Fruit fly (Drosophila melanogaster) whole organism, wandering third instar larva: ENCODE measurements around the gene CG14864.

Experiments used
- Abd-B ChIP-seq: fragments of >200 bp; optimal IDR thresholded peaks from 2 replicates; lab custom pipeline; 2017; ENCODE audit warnings: missing biosample characterization, missing genetic modification characterization
- CG32264 ChIP-seq: fragments of 200-800 bp; sonication (Bioruptor generic); optimal IDR thresholded peaks from 2 replicates; lab custom pipeline; 2016; ENCODE audit warnings: missing biosample characterization, missing genetic modification characterization
- CG9705 ChIP-seq: fragments of 200-800 bp; sonication (Bioruptor generic); optimal IDR thresholded peaks from 2 replicates; lab custom pipeline; 2018; ENCODE audit warnings: missing biosample characterization, mild to moderate bottlenecking, missing genetic modification characterization
- CrebA ChIP-seq: fragments of 200-800 bp; sonication (Bioruptor generic); optimal IDR thresholded peaks from 2 replicates; lab custom pipeline; 2016; ENCODE audit warnings: missing biosample characterization, mild to moderate bottlenecking, missing genetic modification characterization, borderline replicate concordance
- Dfd ChIP-seq: fragments of >200 bp; optimal IDR thresholded peaks from 2 replicates; lab custom pipeline; 2017; ENCODE audit warnings: missing biosample characterization, missing genetic modification characterization
- Dif ChIP-seq: fragments of 200-275, 200-300 bp; sonication (Bioruptor generic); optimal IDR thresholded peaks from 2 replicates; lab custom pipeline; 2018; ENCODE audit warnings: missing biosample characterization, missing genetic modification characterization; ENCODE audit not compliant: partially characterized antibody
- GATAd ChIP-seq: sonication (Bioruptor generic); optimal IDR thresholded peaks from 2 replicates; lab custom pipeline; 2016; ENCODE audit warnings: missing biosample characterization, missing genetic modification characterization
- HLH106 ChIP-seq: fragments of 200-800 bp; optimal IDR thresholded peaks from 3 replicates; lab custom pipeline; 2019; ENCODE audit warnings: missing biosample characterization, mild to moderate bottlenecking, missing genetic modification characterization, moderate library complexity
- Hnf4 ChIP-seq: fragments of 200-800 bp; sonication (Bioruptor generic); optimal IDR thresholded peaks from 2 replicates; lab custom pipeline; 2016; ENCODE audit warnings: missing biosample characterization, mild to moderate bottlenecking, missing genetic modification characterization
- Hr78 ChIP-seq: fragments of >200 bp; optimal IDR thresholded peaks from 2 replicates; lab custom pipeline; 2017; ENCODE audit warnings: missing biosample characterization, missing genetic modification characterization
- Hr83 ChIP-seq: fragments of 200-300 bp; sonication (Bioruptor generic); optimal IDR thresholded peaks from 2 replicates; lab custom pipeline; 2016; ENCODE audit warnings: missing biosample characterization, mild to moderate bottlenecking, missing genetic modification characterization, moderate library complexity; ENCODE audit not compliant: poor library complexity, severe bottlenecking
- Jra ChIP-seq: sonication (Bioruptor generic); optimal IDR thresholded peaks from 2 replicates; lab custom pipeline; 2016; ENCODE audit warnings: missing biosample characterization, missing genetic modification characterization
- Mio ChIP-seq: sonication (Bioruptor generic); optimal IDR thresholded peaks from 2 replicates; lab custom pipeline; 2016; ENCODE audit warnings: missing biosample characterization, missing genetic modification characterization
- Myc ChIP-seq: fragments of >200 bp; optimal IDR thresholded peaks from 2 replicates; lab custom pipeline; 2017
- N ChIP-seq: fragments of >200 bp; optimal IDR thresholded peaks from 2 replicates; lab custom pipeline; 2018; ENCODE audit warnings: missing biosample characterization, missing external identifiers, missing genetic modification characterization
- OdsH ChIP-seq: fragments of 200-800 bp; sonication (Bioruptor generic); optimal IDR thresholded peaks from 2 replicates; lab custom pipeline; 2016; ENCODE audit warnings: missing biosample characterization, mild to moderate bottlenecking, missing genetic modification characterization
- Rel ChIP-seq, 2 experiments: fragments of 200-800 bp; sonication (Bioruptor generic) in 1 of 2; optimal IDR thresholded peaks; 2 replicates in 1 of 2; 3 replicates in 1 of 2; lab custom pipeline; 2016 to 2019; ENCODE audit warnings: mild to moderate bottlenecking in 2 of 2, missing biosample characterization in 2 of 2, missing genetic modification characterization in 2 of 2, moderate library complexity in 1 of 2
- Sp1 ChIP-seq: fragments of 200-800 bp; sonication (Bioruptor generic); optimal IDR thresholded peaks from 3 replicates; lab custom pipeline; 2019; ENCODE audit warnings: missing biosample characterization, mild to moderate bottlenecking, missing genetic modification characterization, moderate library complexity
- Vsx2 ChIP-seq: fragments of 200-300, 225-300 bp; sonication (Bioruptor generic); optimal IDR thresholded peaks from 2 replicates; lab custom pipeline; 2018; ENCODE audit warnings: missing biosample characterization, missing genetic modification characterization; ENCODE audit not compliant: partially characterized antibody
- br ChIP-seq: fragments of 200-800 bp; sonication (Bioruptor generic); optimal IDR thresholded peaks from 2 replicates; lab custom pipeline; 2016; ENCODE audit warnings: missing biosample characterization, missing genetic modification characterization
- brk ChIP-seq: fragments of 200-800 bp; sonication (Bioruptor generic); optimal IDR thresholded peaks from 2 replicates; lab custom pipeline; 2016; ENCODE audit warnings: missing biosample characterization, mild to moderate bottlenecking, missing genetic modification characterization
- dl ChIP-seq, 2 experiments: fragments of 175-275, 200-275 bp in 1 of 2; fragments of 200-275 bp in 1 of 2; sonication (Bioruptor generic); optimal IDR thresholded peaks; lab custom pipeline; 2018; ENCODE audit warnings: mild to moderate bottlenecking in 2 of 2, missing biosample characterization in 2 of 2, missing genetic modification characterization in 2 of 2, moderate library complexity in 2 of 2; ENCODE audit not compliant: partially characterized antibody in 2 of 2, insufficient read depth in 1 of 2
- dmrt93B ChIP-seq: fragments of 200-800 bp; sonication (Bioruptor generic); optimal IDR thresholded peaks from 2 replicates; lab custom pipeline; 2018; ENCODE audit warnings: missing biosample characterization, mild to moderate bottlenecking, missing genetic modification characterization
- dsf ChIP-seq: sonication (Bioruptor generic); optimal IDR thresholded peaks from 2 replicates; lab custom pipeline; 2016; ENCODE audit warnings: missing biosample characterization, missing genetic modification characterization, borderline replicate concordance
- ey ChIP-seq: fragments of 200-800 bp; sonication (Bioruptor generic); optimal IDR thresholded peaks from 2 replicates; lab custom pipeline; 2016; ENCODE audit warnings: missing biosample characterization, missing genetic modification characterization
- foxo ChIP-seq, 2 experiments: fragments of 200-800 bp; sonication (Bioruptor generic); optimal IDR thresholded peaks; 2 replicates in 1 of 2; 3 replicates in 1 of 2; lab custom pipeline; 2016 to 2017; ENCODE audit warnings: missing biosample characterization in 2 of 2, missing genetic modification characterization in 2 of 2
- fru ChIP-seq: fragments of 200-800 bp; sonication (Bioruptor generic); optimal IDR thresholded peaks from 3 replicates; lab custom pipeline; 2016; ENCODE audit warnings: missing biosample characterization, mild to moderate bottlenecking, missing genetic modification characterization
- h ChIP-seq: fragments of 200-800 bp; sonication (Bioruptor generic); optimal IDR thresholded peaks from 3 replicates; lab custom pipeline; 2016; ENCODE audit warnings: missing biosample characterization, mild to moderate bottlenecking, missing genetic modification characterization
- jim ChIP-seq: fragments of 175-275, 200-325 bp; sonication (Bioruptor generic); optimal IDR thresholded peaks from 2 replicates; lab custom pipeline; 2016; ENCODE audit warnings: missing biosample characterization, mild to moderate bottlenecking, missing genetic modification characterization
- lola ChIP-seq: fragments of >200 bp; optimal IDR thresholded peaks from 2 replicates; lab custom pipeline; 2017; ENCODE audit warnings: missing biosample characterization, missing genetic modification characterization
- pan ChIP-seq: fragments of >200 bp; optimal IDR thresholded peaks from 2 replicates; lab custom pipeline; 2017
- psq ChIP-seq: fragments of 200-800 bp; sonication (Bioruptor generic); optimal IDR thresholded peaks from 3 replicates; lab custom pipeline; 2017; ENCODE audit warnings: missing biosample characterization, mild to moderate bottlenecking, missing genetic modification characterization, moderate library complexity
- rgr ChIP-seq: fragments of 200-800 bp; sonication (Bioruptor generic); optimal IDR thresholded peaks from 3 replicates; lab custom pipeline; 2016; ENCODE audit warnings: missing biosample characterization, mild to moderate bottlenecking, missing genetic modification characterization
- sage ChIP-seq: fragments of 200-800 bp; sonication (Bioruptor generic); optimal IDR thresholded peaks from 2 replicates; lab custom pipeline; 2016; ENCODE audit warnings: missing biosample characterization, mild to moderate bottlenecking, missing genetic modification characterization
- sv ChIP-seq: fragments of 200-800 bp; sonication (Bioruptor generic); optimal IDR thresholded peaks from 3 replicates; lab custom pipeline; 2016; ENCODE audit warnings: missing biosample characterization, missing genetic modification characterization
- tai ChIP-seq: sonication (Bioruptor generic); optimal IDR thresholded peaks from 2 replicates; lab custom pipeline; 2016; ENCODE audit warnings: missing biosample characterization, missing genetic modification characterization
- usp ChIP-seq: fragments of >200 bp; optimal IDR thresholded peaks from 2 replicates; lab custom pipeline; 2017; ENCODE audit warnings: missing biosample characterization, missing genetic modification characterization
- woc ChIP-seq: sonication (Bioruptor generic); optimal IDR thresholded peaks from 2 replicates; lab custom pipeline; 2016; ENCODE audit warnings: missing biosample characterization, mild to moderate bottlenecking, missing genetic modification characterization

CG14864 gene

DNA sequence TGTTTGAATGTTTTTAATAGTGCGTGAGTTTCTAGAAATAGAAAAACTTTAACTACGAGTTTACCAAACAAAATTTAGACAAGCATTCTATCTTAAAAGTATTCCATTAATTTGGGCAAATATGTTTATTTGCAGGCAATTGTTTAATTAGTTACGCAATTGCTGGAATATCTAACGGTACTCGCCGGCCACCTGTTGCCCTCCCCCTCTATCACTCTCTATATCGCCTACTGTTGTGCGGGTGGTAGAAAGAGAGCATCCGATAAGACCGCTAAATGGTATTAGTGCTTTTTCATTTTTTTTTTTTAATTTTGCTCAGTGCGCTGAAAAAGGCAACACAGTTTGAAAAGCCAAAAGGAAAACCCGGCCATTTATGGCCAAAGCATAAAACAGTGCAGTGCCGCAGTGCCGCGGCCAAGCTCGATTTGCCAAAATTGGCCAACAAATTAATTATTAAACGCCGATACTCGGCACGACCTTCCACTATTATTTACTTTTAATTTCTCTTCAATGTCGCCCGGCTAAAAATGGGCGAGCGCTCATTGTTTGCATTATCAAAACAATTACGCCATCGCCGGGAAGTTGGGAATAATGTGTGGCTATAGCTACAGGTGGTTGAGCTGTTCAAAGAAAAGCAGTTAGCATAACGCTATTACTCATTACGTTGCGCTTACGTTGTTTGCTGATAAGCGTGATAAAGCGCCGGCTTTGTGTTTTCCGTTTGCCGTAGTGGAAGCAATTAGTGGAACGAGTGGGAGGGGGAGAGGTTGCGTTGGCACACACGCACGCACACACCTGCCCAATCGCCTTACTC is 21.7 kb upstream of the CG14864 start:
- TF ChIP-seq brk (GFP tag; lab: Kevin White, UChicago) (no peak), CrebA (GFP tag; lab: Kevin White, UChicago) (no peak), Dif (GFP tag; lab: Kevin White, UChicago) (no peak), dsf (GFP tag; lab: Kevin White, UChicago) (no peak)

DNA sequence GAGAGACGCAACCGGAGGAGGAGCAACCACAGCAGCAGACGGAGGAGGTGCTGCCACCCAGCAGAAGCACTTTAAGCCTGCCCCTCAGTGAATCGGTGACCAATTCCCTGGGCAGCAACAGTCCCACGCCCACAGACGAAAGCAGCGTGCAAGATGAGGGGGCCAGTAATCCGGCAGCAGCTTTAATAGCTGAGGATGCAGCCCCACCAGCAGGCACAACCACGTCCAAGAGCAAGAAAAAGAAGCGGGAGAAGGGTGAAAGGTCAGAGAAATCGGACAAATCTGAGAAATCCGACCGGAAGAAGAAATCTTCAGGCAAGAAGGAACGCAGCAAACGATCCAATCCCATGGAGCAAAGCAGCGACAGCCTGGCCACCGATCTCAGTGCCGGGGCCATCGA is 20.5 kb upstream of the CG14864 start:
- TF ChIP-seq N (GFP tag; lab: Kevin White, UChicago) (no peak), Dfd (GFP tag; lab: Kevin White, UChicago) (no peak), ey (GFP tag; lab: Kevin White, UChicago) (no peak), sv (GFP tag; lab: Kevin White, UChicago) (no peak), foxo (GFP tag; optimal IDR thresholded peaks at IDR 0.05; lab: Kevin White, UChicago) (no peak), HLH106 (tag; lab: Kevin White, UChicago) (no peak), Sp1 (GFP tag; lab: Kevin White, UChicago) (no peak), fru (GFP tag; lab: Kevin White, UChicago) (no peak), OdsH (GFP tag; lab: Kevin White, UChicago) (no peak), jim (GFP tag; lab: Kevin White, UChicago) (no peak), psq (no peak), Hr78 (GFP tag; lab: Kevin White, UChicago) (no peak), pan (lab: Kevin White, UChicago) (no peak), Abd-B (GFP tag; lab: Kevin White, UChicago) (no peak)
- TF ChIP-seq, all 38 proteins: peak for 0

DNA sequence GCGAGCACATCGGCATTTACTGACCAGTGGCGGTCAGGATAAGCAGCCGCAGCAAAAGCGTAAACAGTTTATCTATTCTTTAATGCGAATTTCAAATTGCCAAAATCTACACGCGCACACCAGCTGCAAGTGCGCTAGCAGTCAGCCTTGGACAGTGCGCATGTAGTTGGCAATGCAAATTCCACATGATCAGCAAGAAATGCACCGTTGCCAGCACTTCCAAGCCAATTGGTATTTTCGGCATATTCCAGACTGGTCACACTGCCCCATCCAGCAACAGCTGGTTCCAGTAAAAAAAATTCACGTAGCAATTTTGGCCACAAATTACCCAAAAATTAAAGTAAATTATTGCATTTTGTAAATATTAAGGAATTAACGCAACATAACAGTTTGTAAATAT is 19.4 kb upstream of the CG14864 start:
- TF ChIP-seq foxo (GFP tag; optimal IDR thresholded peaks at IDR 0.05; lab: Kevin White, UChicago) (peak in 1 of 2 experiments; percentile 14), Jra (no peak), Vsx2 (GFP tag; lab: Kevin White, UChicago) (peak; percentile 76), dl (GFP tag; optimal IDR thresholded peaks at IDR 0.05; lab: Kevin White, UChicago; ENCODE audit: insufficient read depth in 1 of 2, partially characterized antibody in 2 of 2) (peak; percentile 68 to 71), jim (GFP tag; lab: Kevin White, UChicago) (no peak), OdsH (GFP tag; lab: Kevin White, UChicago) (no peak), Mio (GFP tag; lab: Kevin White, UChicago) (no peak), Dif (GFP tag; lab: Kevin White, UChicago) (peak; percentile 86), brk (GFP tag; lab: Kevin White, UChicago) (no peak), Abd-B (GFP tag; lab: Kevin White, UChicago) (no peak), Hr83 (GFP tag; lab: Kevin White, UChicago) (no peak), br (GFP tag; lab: Kevin White, UChicago) (no peak), Sp1 (GFP tag; lab: Kevin White, UChicago) (no peak), sage (GFP tag; lab: Kevin White, UChicago) (no peak), tai (no peak), dmrt93B (GFP tag; lab: Kevin White, UChicago) (no peak), Dfd (GFP tag; lab: Kevin White, UChicago) (no peak), fru (GFP tag; lab: Kevin White, UChicago) (no peak), psq (no peak), woc (GFP tag; lab: Kevin White, UChicago) (no peak), dsf (GFP tag; lab: Kevin White, UChicago) (no peak), pan (lab: Kevin White, UChicago) (no peak), N (GFP tag; lab: Kevin White, UChicago) (no peak), sv (GFP tag; lab: Kevin White, UChicago) (no peak), lola (no peak), Rel (GFP tag; optimal IDR thresholded peaks at IDR 0.05; lab: Kevin White, UChicago) (no peak), Rel (tag; optimal IDR thresholded peaks at IDR 0.05; lab: Kevin White, UChicago) (peak; percentile 39), CG9705 (GFP tag; lab: Kevin White, UChicago) (no peak), Hr78 (GFP tag; lab: Kevin White, UChicago) (no peak), Hnf4 (GFP tag; lab: Kevin White, UChicago) (no peak), ey (GFP tag; lab: Kevin White, UChicago) (no peak), rgr (GFP tag; lab: Kevin White, UChicago) (peak; percentile 36), CG32264 (GFP tag; lab: Kevin White, UChicago) (no peak), CrebA (GFP tag; lab: Kevin White, UChicago) (no peak), GATAd (GFP tag; lab: Kevin White, UChicago) (no peak), HLH106 (tag; lab: Kevin White, UChicago) (peak; percentile 30), Myc (lab: Kevin White, UChicago) (peak; percentile 73), h (GFP tag; lab: Kevin White, UChicago) (peak; percentile 5), usp (no peak)
